Fruit fly (Drosophila melanogaster): ENCODE data around the gene CG10413.

DNA sequence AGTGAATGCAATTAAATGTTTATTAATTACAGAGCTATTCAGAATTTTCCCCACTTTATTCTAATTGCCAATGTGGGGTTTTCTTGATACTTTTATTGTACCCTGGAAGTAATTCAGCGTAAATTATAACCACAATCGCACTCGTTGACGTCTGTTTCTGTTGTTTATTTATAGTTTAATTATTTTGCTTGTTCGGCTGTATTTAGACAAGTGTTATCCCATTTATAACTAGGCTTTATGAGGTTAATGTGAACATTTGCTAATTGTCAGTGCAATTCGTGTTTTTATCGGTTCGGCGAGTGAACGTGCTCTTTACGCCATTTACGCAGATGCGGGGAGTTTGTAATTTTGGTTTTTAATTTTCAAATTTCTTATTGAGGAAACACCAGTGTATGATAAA, 20.0 kb upstream of the CG10413 start:
- TF ChIP-seq Ets98B (GFP tag; IDR thresholded peaks at IDR 0.05) (no peak), CG17806 (tag; optimal IDR thresholded peaks at IDR 0.05) (no peak), CG15710 (tag; optimal IDR thresholded peaks at IDR 0.05) (no peak), CG32121 (GFP tag; IDR thresholded peaks at IDR 0.05) (no peak), CG13204 (GFP tag; optimal IDR thresholded peaks at IDR 0.05) (no peak), EcR (GFP tag; optimal IDR thresholded peaks at IDR 0.05) (no peak), Pif1A (GFP tag; optimal IDR thresholded peaks at IDR 0.05) (no peak), gl (tag; optimal IDR thresholded peaks at IDR 0.05) (no peak), CG4496 (GFP tag; IDR thresholded peaks at IDR 0.05) (no peak), CG12605 (GFP tag; IDR thresholded peaks at IDR 0.05) (no peak), CG9948 (tag; optimal IDR thresholded peaks at IDR 0.05) (no peak), fd96Ca (GFP tag; IDR thresholded peaks at IDR 0.05) (no peak), rn (GFP tag; IDR thresholded peaks at IDR 0.05) (no peak), CG10348 (GFP tag; IDR thresholded peaks at IDR 0.05) (no peak)

Data from whole organism, pupa.